Fruit fly (Drosophila melanogaster): ENCODE results near the gene CG7333.

DNA sequence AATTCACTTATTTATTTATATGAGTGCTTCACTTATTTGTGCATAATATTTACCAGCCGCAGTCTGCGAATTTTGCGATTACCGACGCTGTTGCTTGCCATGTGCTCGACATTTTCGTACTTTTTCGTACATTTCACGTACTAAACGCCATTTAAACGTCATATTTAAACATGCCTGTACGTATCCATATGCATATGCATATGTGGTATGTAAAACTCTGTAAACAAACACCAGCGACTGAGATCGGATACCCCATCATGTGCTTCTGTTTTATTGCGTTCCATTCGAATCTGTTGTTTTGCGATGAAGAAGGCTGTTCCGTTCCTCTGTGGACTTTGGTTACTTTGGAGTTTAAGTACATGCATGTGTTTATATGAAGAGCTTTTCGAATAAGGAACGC is 28.5 kb upstream of the CG7333 start:
- TF ChIP-seq CG14711 (tag; optimal IDR thresholded peaks at IDR 0.05) (no peak), Crg-1 (GFP tag; optimal IDR thresholded peaks at IDR 0.05) (no peak)
